Fruit fly (Drosophila melanogaster) whole organism, pupa: ENCODE results near the gene pira.

Experiments used
- CG10348 ChIP-seq: fragments of 200-800 bp; sonication (Bioruptor generic); IDR thresholded peaks from 2 replicates; pipeline ENCODE4 v1.3.6; 2022; ENCODE audit warnings: missing biosample characterization, missing genetic modification characterization
- CG13204 ChIP-seq: fragments of 200-800 bp; sonication (Bioruptor generic); optimal IDR thresholded peaks from 2 replicates; lab custom pipeline; 2018; ENCODE audit warnings: missing biosample characterization, mild to moderate bottlenecking, missing genetic modification characterization, moderate library complexity
- CG17806 ChIP-seq: fragments of 200-800 bp; sonication (Bioruptor generic); optimal IDR thresholded peaks from 2 replicates; lab custom pipeline; 2018; ENCODE audit warnings: missing biosample characterization, mild to moderate bottlenecking, missing genetic modification characterization, moderate library complexity
- CG34367 ChIP-seq: fragments of 200-800 bp; sonication (Bioruptor generic); optimal IDR thresholded peaks from 2 replicates; lab custom pipeline; 2018; ENCODE audit warnings: missing biosample characterization, mild to moderate bottlenecking, missing genetic modification characterization
- CG8301 ChIP-seq: fragments of 200-800 bp; sonication (Bioruptor generic); optimal IDR thresholded peaks from 2 replicates; lab custom pipeline; 2018; ENCODE audit warnings: missing biosample characterization, mild to moderate bottlenecking, missing genetic modification characterization
- CG9948 ChIP-seq: fragments of 200-800 bp; sonication (Bioruptor generic); optimal IDR thresholded peaks from 2 replicates; lab custom pipeline; 2018; ENCODE audit warnings: missing biosample characterization, mild to moderate bottlenecking, missing genetic modification characterization, moderate library complexity
- EcR ChIP-seq: fragments of 200-800 bp; sonication (Bioruptor generic); optimal IDR thresholded peaks from 3 replicates; lab custom pipeline; 2019; ENCODE audit warnings: missing biosample characterization, missing genetic modification characterization, mild to moderate bottlenecking, moderate library complexity, missing genetic modification reagents
- Ets98B ChIP-seq: fragments of 200-800 bp; sonication (Bioruptor generic); IDR thresholded peaks from 2 replicates; pipeline ENCODE4 v1.3.6; 2022; ENCODE audit warnings: missing biosample characterization, missing genetic modification characterization
- Pif1A ChIP-seq: fragments of 200-800 bp; sonication (Bioruptor generic); optimal IDR thresholded peaks from 3 replicates; lab custom pipeline; 2016; ENCODE audit warnings: missing biosample characterization, missing genetic modification characterization
- fd96Ca ChIP-seq: fragments of 200-800 bp; sonication (Bioruptor generic); IDR thresholded peaks from 3 replicates; pipeline ENCODE4 v1.3.6; 2022; ENCODE audit warnings: missing biosample characterization, missing genetic modification characterization

- TF ChIP-seq CG13204 (GFP tag; lab: Kevin White, UChicago) (no peak), CG9948 (tag; lab: Kevin White, UChicago) (no peak), EcR (GFP tag; lab: Kevin White, UChicago) (no peak), CG17806 (tag; lab: Kevin White, UChicago) (no peak), Ets98B (no peak; the same call in 1 of the 2 replicates), CG8301 (no peak), Pif1A (GFP tag; lab: Kevin White, UChicago) (no peak), CG10348 (GFP tag; lab: Robert Waterston, UW) (no peak), CG34367 (tag; lab: Kevin White, UChicago) (no peak), fd96Ca (GFP tag; lab: Robert Waterston, UW) (no peak)
These were observed 21.5 kb upstream of the pira start, which contains the start of gene CG32647 for dm6 chrX:12784690-12785441.
